Fruit fly (Drosophila melanogaster): ENCODE data around the gene bnb.
A peak's percentile ranks its signal among the peaks of the same experiment; 100 is the strongest.

The bnb gene

dm6 chrX:18774818-18775343, 22.6 kb downstream of the bnb start, which contains the start of gene CG6891 (continued):
- TF ChIP-seq Med (GFP tag): peak; percentile 63
- peak; percentile 86 for TF ChIP-seq row (GFP tag; IDR thresholded peaks at IDR 0.05)
- TF ChIP-seq pum (GFP tag; optimal IDR thresholded peaks at IDR 0.05): peak; percentile 39
- peak; percentile 37 for TF ChIP-seq Abd-B (GFP tag; optimal IDR thresholded peaks at IDR 0.05)
- TF ChIP-seq CG11723 (GFP tag; optimal IDR thresholded peaks at IDR 0.05): no peak
- no peak for TF ChIP-seq CG8281 (tag; optimal IDR thresholded peaks at IDR 0.05)
- TF ChIP-seq Oli (tag; optimal IDR thresholded peaks at IDR 0.05): peak; percentile 38
- peak; percentile 42 for TF ChIP-seq CG7839 (tag; optimal IDR thresholded peaks at IDR 0.05)
- TF ChIP-seq Nf-YC (tag; optimal IDR thresholded peaks at IDR 0.05): peak; percentile 49
- TF ChIP-seq Hsf (GFP tag; optimal IDR thresholded peaks at IDR 0.05): peak; percentile 10
- no peak for TF ChIP-seq CG7928 (GFP tag; optimal IDR thresholded peaks at IDR 0.05)
- TF ChIP-seq nmo (GFP tag; optimal IDR thresholded peaks at IDR 0.05): peak; percentile 49
- peak; percentile 13 for TF ChIP-seq CG17912 (GFP tag; optimal IDR thresholded peaks at IDR 0.05)
- no peak for TF ChIP-seq gt (GFP tag; IDR thresholded peaks at IDR 0.05)
- peak; percentile 57 for TF ChIP-seq ara (GFP tag; IDR thresholded peaks at IDR 0.05)
- TF ChIP-seq Lhr (GFP tag; optimal IDR thresholded peaks at IDR 0.05): peak; percentile 27
- 0 out of 2 replicates have a peak, but pooled peaks have one; percentile 39 for TF ChIP-seq vvl (GFP tag; IDR thresholded peaks at IDR 0.05)
- 0 out of 2 replicates have a peak, but pooled peaks have one; percentile 19 for TF ChIP-seq ranshi (GFP tag; IDR thresholded peaks at IDR 0.05)
- peak; percentile 1 for TF ChIP-seq Bdp1 (GFP tag; optimal IDR thresholded peaks at IDR 0.05)
- TF ChIP-seq klu (GFP tag; IDR thresholded peaks at IDR 0.05): no peak
- TF ChIP-seq CG17328 (GFP tag; IDR thresholded peaks at IDR 0.05): peak; percentile 60; the same call in 1 of the 2 replicates
- TF ChIP-seq crp (GFP tag; optimal IDR thresholded peaks at IDR 0.05): peak in 1 of 2 experiments; percentile 17
- TF ChIP-seq nau (GFP tag; optimal IDR thresholded peaks at IDR 0.05): peak; percentile 19
- TF ChIP-seq CG14441 (GFP tag; IDR thresholded peaks at IDR 0.05): peak; percentile 35; the same call in 1 of the 2 replicates
- peak; percentile 33 for TF ChIP-seq CG18262 (tag; optimal IDR thresholded peaks at IDR 0.05)
- peak; percentile 54 for TF ChIP-seq ssp (GFP tag; IDR thresholded peaks at IDR 0.05)
- no peak for TF ChIP-seq tll (GFP tag; optimal IDR thresholded peaks at IDR 0.05)
- no peak for TF ChIP-seq gsb (GFP tag; IDR thresholded peaks at IDR 0.05)
- no peak for TF ChIP-seq CG17385 (GFP tag; optimal IDR thresholded peaks at IDR 0.05)
- peak; percentile 40 for TF ChIP-seq az2 (GFP tag; optimal IDR thresholded peaks at IDR 0.05)
- peak; percentile 58 for TF ChIP-seq CG8290 (GFP tag; optimal IDR thresholded peaks at IDR 0.05)
- TF ChIP-seq CG8290 (tag; optimal IDR thresholded peaks at IDR 0.05): peak in 1 of 2 experiments; percentile 54
- TF ChIP-seq Bteb2 (GFP tag; optimal IDR thresholded peaks at IDR 0.05): no peak
- no peak for TF ChIP-seq CG3838 (GFP tag; optimal IDR thresholded peaks at IDR 0.05)
- 0 out of 2 replicates have a peak, but pooled peaks have one; percentile 9 for TF ChIP-seq Ptx1 (GFP tag; IDR thresholded peaks at IDR 0.05)
- peak; percentile 41; the same call in 1 of the 2 replicates for TF ChIP-seq Xrp1 (GFP tag; IDR thresholded peaks at IDR 0.05)
- peak in 1 of 3 experiments; percentile 1 for TF ChIP-seq Stat92E (GFP tag; optimal IDR thresholded peaks at IDR 0.05)
- TF ChIP-seq tgo (GFP tag; IDR thresholded peaks at IDR 0.05): peak; percentile 23; the same call in 1 of the 3 replicates
- 0 out of 2 replicates have a peak, but pooled peaks have one; percentile 24 for TF ChIP-seq CG10366 (GFP tag; IDR thresholded peaks at IDR 0.05)
- peak; percentile 45 for TF ChIP-seq ac (GFP tag; optimal IDR thresholded peaks at IDR 0.05)
- no peak for TF ChIP-seq CG13424 (tag; optimal IDR thresholded peaks at IDR 0.05)
- no peak for TF ChIP-seq Dbx (GFP tag; IDR thresholded peaks at IDR 0.05)
- TF ChIP-seq gem (tag; optimal IDR thresholded peaks at IDR 0.05): peak; percentile 55
- peak; percentile 33 for TF ChIP-seq CG15601 (tag; optimal IDR thresholded peaks at IDR 0.05)
- 0 out of 3 replicates have a peak, but pooled peaks have one; percentile 22 for TF ChIP-seq CG14860 (GFP tag; IDR thresholded peaks at IDR 0.05; ENCODE audit: partially characterized antibody)
- TF ChIP-seq CG5953 (GFP tag; IDR thresholded peaks at IDR 0.05): peak; percentile 48; the same call in 1 of the 2 replicates
- no peak for TF ChIP-seq CG2678 (tag; optimal IDR thresholded peaks at IDR 0.05)
- no peak for TF ChIP-seq Lpt (GFP tag; optimal IDR thresholded peaks at IDR 0.05)
- peak; percentile 4 for TF ChIP-seq CG9609 (GFP tag; optimal IDR thresholded peaks at IDR 0.05)
- peak; percentile 17 for TF ChIP-seq NC2β (GFP tag; optimal IDR thresholded peaks at IDR 0.05)
